Worm (Caenorhabditis elegans) whole organism, midembryonic: ENCODE data around the gene W07G4.7.

Experiments used
- T22C8.4 ChIP-seq: fragments of 200-800 bp; sonication (Bioruptor generic); IDR thresholded peaks from 2 replicates; pipeline ENCODE4 v1.3.6; 2022; ENCODE audit warnings: missing genetic modification characterization, missing compliant biosample characterization
- cog-1 ChIP-seq: sonication (generic microtip); optimal IDR thresholded peaks from 2 replicates; lab custom pipeline; 2016; ENCODE audit warnings: missing genetic modification characterization, missing compliant biosample characterization
- flt-1 ChIP-seq: fragments of 200-800 bp; sonication (Bioruptor generic); IDR thresholded peaks from 2 replicates; pipeline ENCODE4 v1.3.6; 2022; ENCODE audit warnings: missing genetic modification characterization, missing compliant biosample characterization
- klf-2 ChIP-seq: fragments of 200-800 bp; sonication (Bioruptor generic); conservative IDR thresholded peaks from 2 replicates; pipeline ENCODE4 v1.3.6; 2022; ENCODE audit warnings: missing genetic modification reagents, missing genetic modification characterization, missing compliant biosample characterization
- med-1 ChIP-seq: sonication (generic microtip); optimal IDR thresholded peaks from 2 replicates; lab custom pipeline; 2017; ENCODE audit warnings: missing genetic modification characterization, mild to moderate bottlenecking, missing compliant biosample characterization, antibody characterized with exemption, missing genetic modification reagents; ENCODE audit not compliant: insufficient read depth
- ref-1 ChIP-seq: fragments of 200-800 bp; sonication (Bioruptor generic); conservative IDR thresholded peaks from 2 replicates; pipeline ENCODE4 v1.3.6; 2022; ENCODE audit warnings: missing genetic modification reagents, missing genetic modification characterization, missing compliant biosample characterization
- tab-1 ChIP-seq: fragments of 200-800 bp; sonication (Bioruptor generic); IDR thresholded peaks from 2 replicates; pipeline ENCODE4 v1.3.6; 2022; ENCODE audit warnings: missing genetic modification characterization, missing compliant biosample characterization
- ztf-23 ChIP-seq: fragments of 200-800 bp; sonication (Bioruptor generic); IDR thresholded peaks from 2 replicates; pipeline ENCODE4 v1.3.6; 2022; ENCODE audit warnings: missing genetic modification reagents, missing genetic modification characterization, missing compliant biosample characterization
- ztf-29 ChIP-seq: fragments of 200-800 bp; sonication (Bioruptor generic); IDR thresholded peaks from 2 replicates; pipeline ENCODE4 v1.3.6; 2022; ENCODE audit warnings: missing genetic modification reagents, missing genetic modification characterization, missing compliant biosample characterization

Gene W07G4.7

ce11 chrV:13070278-13070677 is 35.8 kb upstream of the W07G4.7 start:
- no peak for TF ChIP-seq T22C8.4 (GFP tag; lab: Robert Waterston, UW)
- no peak for TF ChIP-seq ztf-23 (GFP tag; lab: Robert Waterston, UW)
- no peak for TF ChIP-seq flt-1 (GFP tag; lab: Robert Waterston, UW)
- TF ChIP-seq klf-2: no peak
- no peak for TF ChIP-seq ref-1 (GFP tag; lab: Robert Waterston, UW)
- TF ChIP-seq ztf-29 (GFP tag; lab: Robert Waterston, UW): no peak
- no peak for TF ChIP-seq tab-1 (GFP tag; lab: Robert Waterston, UW)
- no peak for TF ChIP-seq cog-1 (tag; lab: Kevin White, UChicago)
- no peak for TF ChIP-seq med-1 (GFP tag; lab: Kevin White, UChicago)

ce11 chrV:13064164-13064563 is 29.7 kb upstream of the W07G4.7 start:
- TF ChIP-seq tab-1 (GFP tag; lab: Robert Waterston, UW): no peak
- no peak for TF ChIP-seq flt-1 (GFP tag; lab: Robert Waterston, UW)
- no peak for TF ChIP-seq ztf-29 (GFP tag; lab: Robert Waterston, UW)
- TF ChIP-seq cog-1 (tag; lab: Kevin White, UChicago): no peak
- no peak for TF ChIP-seq klf-2
- TF ChIP-seq ref-1 (GFP tag; lab: Robert Waterston, UW): no peak
- no peak for TF ChIP-seq T22C8.4 (GFP tag; lab: Robert Waterston, UW)
- TF ChIP-seq med-1 (GFP tag; lab: Kevin White, UChicago): no peak
- TF ChIP-seq ztf-23 (GFP tag; lab: Robert Waterston, UW): no peak

- TF ChIP-seq med-1 (GFP tag; lab: Kevin White, UChicago) (no peak), T22C8.4 (GFP tag; lab: Robert Waterston, UW) (no peak), ztf-29 (GFP tag; lab: Robert Waterston, UW) (no peak), tab-1 (GFP tag; lab: Robert Waterston, UW) (no peak), klf-2 (no peak), ref-1 (GFP tag; lab: Robert Waterston, UW) (no peak), ztf-23 (GFP tag; lab: Robert Waterston, UW) (no peak), flt-1 (GFP tag; lab: Robert Waterston, UW) (no peak), cog-1 (tag; lab: Kevin White, UChicago) (no peak)
Measured at ce11 chrV:13063402-13063801, 28.9 kb upstream of the W07G4.7 start.

ce11 chrV:13061836-13062235 is 27.3 kb upstream of the W07G4.7 start, which contains the start of gene F42E8.1:
Gene F42E8.1, plus strand, starts transcription at chrV:13062136.
- no peak for TF ChIP-seq T22C8.4 (GFP tag; lab: Robert Waterston, UW)
- no peak for TF ChIP-seq ref-1 (GFP tag; lab: Robert Waterston, UW)
- TF ChIP-seq ztf-23 (GFP tag; lab: Robert Waterston, UW): no peak
- no peak for TF ChIP-seq klf-2
- TF ChIP-seq med-1 (GFP tag; lab: Kevin White, UChicago): no peak
- TF ChIP-seq ztf-29 (GFP tag; lab: Robert Waterston, UW): no peak
- no peak for TF ChIP-seq cog-1 (tag; lab: Kevin White, UChicago)
- TF ChIP-seq flt-1 (GFP tag; lab: Robert Waterston, UW): no peak
- TF ChIP-seq tab-1 (GFP tag; lab: Robert Waterston, UW): no peak

- TF ChIP-seq ztf-23 (GFP tag; lab: Robert Waterston, UW): no peak
Measured at ce11 chrV:13053635-13054034, 19.1 kb upstream of the W07G4.7 start, which contains the start of gene srr-1. Gene srr-1, minus strand, starts transcription at chrV:13053735.

ce11 chrV:13049149-13049610 is 14.7 kb upstream of the W07G4.7 start, which contains the start of gene W07G4.8:
Gene W07G4.8, minus strand, starts transcription at chrV:13049560.
- TF ChIP-seq ztf-29 (GFP tag; lab: Robert Waterston, UW): no peak
- no peak for TF ChIP-seq tab-1 (GFP tag; lab: Robert Waterston, UW)
- no peak for TF ChIP-seq flt-1 (GFP tag; lab: Robert Waterston, UW)
- no peak for TF ChIP-seq T22C8.4 (GFP tag; lab: Robert Waterston, UW)
- no peak for TF ChIP-seq ztf-23 (GFP tag; lab: Robert Waterston, UW)
- TF ChIP-seq cog-1 (tag; lab: Kevin White, UChicago): no peak
- TF ChIP-seq klf-2: no peak
- TF ChIP-seq med-1 (GFP tag; lab: Kevin White, UChicago): no peak
- no peak for TF ChIP-seq ref-1 (GFP tag; lab: Robert Waterston, UW)

- TF ChIP-seq ztf-29 (GFP tag; lab: Robert Waterston, UW) (no peak), flt-1 (GFP tag; lab: Robert Waterston, UW) (no peak), ref-1 (GFP tag; lab: Robert Waterston, UW) (no peak), ztf-23 (GFP tag; lab: Robert Waterston, UW) (no peak), tab-1 (GFP tag; lab: Robert Waterston, UW) (no peak), cog-1 (tag; lab: Kevin White, UChicago) (no peak), T22C8.4 (GFP tag; lab: Robert Waterston, UW) (no peak), klf-2 (no peak), med-1 (GFP tag; lab: Kevin White, UChicago) (no peak)
Measured at ce11 chrV:13047574-13048030, 13.1 kb upstream of the W07G4.7 start, which contains the start of gene W07G4.5. Gene W07G4.5, plus strand, starts transcription at chrV:13047980.

- TF ChIP-seq T22C8.4 (GFP tag; lab: Robert Waterston, UW) (no peak), med-1 (GFP tag; lab: Kevin White, UChicago) (no peak), ztf-23 (GFP tag; lab: Robert Waterston, UW) (no peak), cog-1 (tag; lab: Kevin White, UChicago) (no peak), tab-1 (GFP tag; lab: Robert Waterston, UW) (no peak), flt-1 (GFP tag; lab: Robert Waterston, UW) (no peak), ref-1 (GFP tag; lab: Robert Waterston, UW) (no peak), ztf-29 (GFP tag; lab: Robert Waterston, UW) (no peak), klf-2 (no peak)
Measured at ce11 chrV:13046125-13047123, 11.9 kb upstream of the W07G4.7 start.
